Worm (Caenorhabditis elegans): ENCODE measurements around the gene faah-5.

ce11 chrIII:11847658-11848202, 43.5 kb downstream of the faah-5 start, which contains the start of gene mif-1:
- TF ChIP-seq ceh-13 (GFP tag; optimal IDR thresholded peaks at IDR 0.05) (no peak), ama-1 (optimal IDR thresholded peaks at IDR 0.05) (no peak), F13C5.2 (tag; optimal IDR thresholded peaks at IDR 0.05) (no peak), scrt-1 (GFP tag; IDR thresholded peaks at IDR 0.05) (no peak), flt-1 (GFP tag; IDR thresholded peaks at IDR 0.05) (no peak), B0310.2 (tag; optimal IDR thresholded peaks at IDR 0.05) (no peak), hmbx-1 (tag; optimal IDR thresholded peaks at IDR 0.05) (no peak)
